Worm (Caenorhabditis elegans) whole organism, L2 larva: ENCODE results near the gene Y25C1A.8.

Experiments
- alr-1 ChIP-seq: fragments of 150-350 bp; optimal IDR thresholded peaks from 2 replicates; lab custom pipeline; 2014; ENCODE audit warnings: missing biosample characterization, missing genetic modification characterization
- aly-2 ChIP-seq: fragments of 150-350 bp; optimal IDR thresholded peaks from 2 replicates; lab custom pipeline; 2014; ENCODE audit warnings: missing biosample characterization, missing genetic modification characterization
- ama-1 ChIP-seq: fragments of 150-350 bp; optimal IDR thresholded peaks from 2 replicates; lab custom pipeline; 2018; ENCODE audit warnings: inconsistent platforms
- blmp-1 ChIP-seq: sonication (generic microtip); optimal IDR thresholded peaks from 2 replicates; lab custom pipeline; 2017; ENCODE audit warnings: missing genetic modification characterization, mild to moderate bottlenecking, missing compliant biosample characterization, antibody characterized with exemption, moderate library complexity; ENCODE audit not compliant: insufficient read depth
- fos-1 ChIP-seq: fragments of 150-350 bp; optimal IDR thresholded peaks from 2 replicates; lab custom pipeline; 2014; ENCODE audit warnings: missing biosample characterization, missing genetic modification characterization
- lin-39 ChIP-seq: fragments of 150-350 bp; optimal IDR thresholded peaks from 2 replicates; lab custom pipeline; 2014; ENCODE audit warnings: missing biosample characterization, missing genetic modification reagents, missing genetic modification characterization
- nhr-237 ChIP-seq: fragments of 150-350 bp; optimal IDR thresholded peaks from 2 replicates; lab custom pipeline; 2014; ENCODE audit warnings: missing biosample characterization, missing genetic modification characterization
- nhr-6 ChIP-seq: fragments of 150-350 bp; optimal IDR thresholded peaks from 2 replicates; lab custom pipeline; 2014; ENCODE audit warnings: missing biosample characterization, missing genetic modification characterization
- skn-1 ChIP-seq: sonication (generic microtip); optimal IDR thresholded peaks from 2 replicates; lab custom pipeline; 2017; ENCODE audit warnings: missing biosample characterization, missing genetic modification characterization
- sma-9 ChIP-seq, 2 experiments: fragments of 150-350 bp in 1 of 2; sonication (generic microtip) in 1 of 2; optimal IDR thresholded peaks; 2 replicates each; lab custom pipeline; 2014 to 2016; ENCODE audit warnings: missing genetic modification characterization in 2 of 2, mild to moderate bottlenecking in 1 of 2, missing biosample characterization in 1 of 2, missing compliant biosample characterization in 1 of 2, missing genetic modification reagents in 1 of 2, moderate library complexity in 1 of 2
- unc-55 ChIP-seq: fragments of 150-350 bp; sonication (generic microtip); optimal IDR thresholded peaks from 3 replicates; lab custom pipeline; 2014; ENCODE audit warnings: missing biosample characterization, missing genetic modification reagents, missing genetic modification characterization

- no peak for TF ChIP-seq nhr-237 (tag; lab: Kevin White, UChicago)
- TF ChIP-seq nhr-6 = no peak
- TF ChIP-seq ama-1 (lab: Kevin White, UChicago) = no peak
- no peak for TF ChIP-seq blmp-1 (tag; lab: Kevin White, UChicago)
- TF ChIP-seq sma-9 (GFP tag; optimal IDR thresholded peaks at IDR 0.05; lab: Kevin White, UChicago) = no peak
- no peak for TF ChIP-seq sma-9 (tag; optimal IDR thresholded peaks at IDR 0.05; lab: Kevin White, UChicago)
- no peak for TF ChIP-seq skn-1 (tag; lab: Kevin White, UChicago)
- no peak for TF ChIP-seq aly-2 (tag; lab: Kevin White, UChicago)
- TF ChIP-seq lin-39 (tag; lab: Kevin White, UChicago) = no peak
- TF ChIP-seq alr-1 = no peak
- no peak for TF ChIP-seq fos-1 (tag; lab: Kevin White, UChicago)
- TF ChIP-seq unc-55 (GFP tag; lab: Kevin White, UChicago) = no peak
These were observed 10.4 kb upstream of the Y25C1A.8 start for ce11 chrII:3087134-3087533.
